Worm (Caenorhabditis elegans): Measurements from ENCODE around the gene W06H8.2.

- no peak for TF ChIP-seq gmeb-1 (tag; optimal IDR thresholded peaks at IDR 0.05)
- no peak for TF ChIP-seq nhr-12 (tag; optimal IDR thresholded peaks at IDR 0.05)
- no peak for TF ChIP-seq nhr-11 (tag; optimal IDR thresholded peaks at IDR 0.05)
- no peak for TF ChIP-seq lin-13 (GFP tag; optimal IDR thresholded peaks at IDR 0.05)
- no peak for TF ChIP-seq lsy-2 (tag; optimal IDR thresholded peaks at IDR 0.05)
- TF ChIP-seq nhr-21 (tag; optimal IDR thresholded peaks at IDR 0.05): no peak
- TF ChIP-seq nhr-237 (tag; optimal IDR thresholded peaks at IDR 0.05): no peak
Observed at ce11 chrV:6228920-6229456, 22.4 kb downstream of the W06H8.2 start.

Data from whole organism, L2 larva.